Worm (Caenorhabditis elegans) whole organism, L2 larva: ENCODE measurements around the gene C28D4.7.

Experiments
- aly-2 ChIP-seq: fragments of 150-350 bp; optimal IDR thresholded peaks from 2 replicates; lab custom pipeline; 2014; ENCODE audit warnings: missing biosample characterization, missing genetic modification characterization
- ceh-82 ChIP-seq: fragments of 150-350 bp; optimal IDR thresholded peaks from 2 replicates; lab custom pipeline; 2014; ENCODE audit warnings: missing biosample characterization, missing genetic modification characterization
- nhr-11 ChIP-seq: fragments of 150-350 bp; optimal IDR thresholded peaks from 2 replicates; lab custom pipeline; 2014; ENCODE audit warnings: missing biosample characterization, missing genetic modification characterization
- unc-62 ChIP-seq: fragments of 150-350 bp; optimal IDR thresholded peaks from 2 replicates; lab custom pipeline; 2014; ENCODE audit warnings: missing biosample characterization, missing genetic modification reagents, missing genetic modification characterization

DNA sequence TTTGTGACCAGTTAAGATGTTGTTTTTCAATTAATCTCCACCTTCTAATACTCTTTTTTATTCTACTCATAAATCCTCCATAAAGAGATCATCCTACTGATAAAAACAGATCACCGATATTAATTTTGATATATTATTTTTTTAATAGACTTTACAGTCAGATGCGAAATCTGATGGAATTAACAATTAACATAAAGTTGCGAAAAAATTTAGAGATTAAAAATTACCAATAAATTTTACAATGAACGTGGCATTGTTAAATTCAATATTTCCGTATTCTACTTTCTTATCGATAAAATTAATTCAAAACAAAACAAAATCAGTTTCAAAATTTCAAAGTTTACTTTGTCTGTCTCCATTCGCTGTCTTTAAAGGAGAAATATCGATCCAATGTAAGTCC is 30.2 kb downstream of the C28D4.7 start, which contains the start of gene K01H12.4:
- TF ChIP-seq unc-62 (GFP tag; lab: Kevin White, UChicago) (no peak), aly-2 (tag; lab: Kevin White, UChicago) (no peak), ceh-82 (tag; lab: Kevin White, UChicago) (no peak), nhr-11 (no peak)
